Fruit fly (Drosophila melanogaster): ENCODE results near the gene Vtld.

Gene Vtld

dm6 chr3L:19794203-19794802 is 34.1 kb downstream of the Vtld start (continued):
- TF ChIP-seq ato (GFP tag; IDR thresholded peaks at IDR 0.05; ENCODE audit: partially characterized antibody) = peak; percentile 44; the same call in 1 of the 2 replicates
- peak; percentile 81 for TF ChIP-seq D19A (tag; optimal IDR thresholded peaks at IDR 0.05)
- peak; percentile 36 for TF ChIP-seq CG8290 (GFP tag; optimal IDR thresholded peaks at IDR 0.05)
- peak; percentile 34 to 88 for TF ChIP-seq CG8290 (tag; optimal IDR thresholded peaks at IDR 0.05)
- peak; percentile 94 for TF ChIP-seq Sox100B (GFP tag; optimal IDR thresholded peaks at IDR 0.05)
- TF ChIP-seq gce (GFP tag; IDR thresholded peaks at IDR 0.05) = 0 out of 3 replicates have a peak, but pooled peaks have one; percentile 11
- TF ChIP-seq z (GFP tag; IDR thresholded peaks at IDR 0.05) = 0 out of 3 replicates have a peak, but pooled peaks have one; percentile 19
- no peak for TF ChIP-seq CTCF (GFP tag; optimal IDR thresholded peaks at IDR 0.05)
- peak; percentile 71 for TF ChIP-seq tap (tag; optimal IDR thresholded peaks at IDR 0.05)
- TF ChIP-seq NfI (GFP tag; optimal IDR thresholded peaks at IDR 0.05) = peak; percentile 87
- TF ChIP-seq CG18599 (GFP tag; optimal IDR thresholded peaks at IDR 0.05) = peak; percentile 91
- TF ChIP-seq CG12071 (GFP tag; optimal IDR thresholded peaks at IDR 0.05) = peak; percentile 70
- no peak for TF ChIP-seq pzg (GFP tag; optimal IDR thresholded peaks at IDR 0.05)
- no peak for TF ChIP-seq dati (GFP tag; IDR thresholded peaks at IDR 0.05)
- TF ChIP-seq CG3065 (GFP tag; optimal IDR thresholded peaks at IDR 0.05) = peak; percentile 51
- TF ChIP-seq disco-r (GFP tag; optimal IDR thresholded peaks at IDR 0.05) = peak; percentile 58
- no peak for TF ChIP-seq CG4617 (GFP tag; optimal IDR thresholded peaks at IDR 0.05; ENCODE audit: borderline replicate concordance)
- no peak for TF ChIP-seq CG8765 (GFP tag; IDR thresholded peaks at IDR 0.05)
- TF ChIP-seq Rfx (GFP tag; IDR thresholded peaks at IDR 0.05) = peak; percentile 89
- TF ChIP-seq Stat92E (GFP tag; optimal IDR thresholded peaks at IDR 0.05) = peak in 1 of 3 experiments; percentile 2
- peak; percentile 82 for TF ChIP-seq az2 (GFP tag; optimal IDR thresholded peaks at IDR 0.05)
- TF ChIP-seq pho (GFP tag; optimal IDR thresholded peaks at IDR 0.05) = peak; percentile 81
- peak; percentile 83 for TF ChIP-seq mam (GFP tag; optimal IDR thresholded peaks at IDR 0.05)
- TF ChIP-seq btn (GFP tag; optimal IDR thresholded peaks at IDR 0.05) = peak; percentile 75
- peak; percentile 66 for TF ChIP-seq dmrt11E (tag; optimal IDR thresholded peaks at IDR 0.05)
- peak; percentile 91 for TF ChIP-seq CG31441 (GFP tag; IDR thresholded peaks at IDR 0.05)
- peak; percentile 90 for TF ChIP-seq CG2120 (GFP tag; optimal IDR thresholded peaks at IDR 0.05)
- peak; percentile 52 for TF ChIP-seq CG2116 (GFP tag; optimal IDR thresholded peaks at IDR 0.05)
- peak; percentile 88 for TF ChIP-seq CG12391 (tag; optimal IDR thresholded peaks at IDR 0.05)
- peak; percentile 85 for TF ChIP-seq Asciz (GFP tag; optimal IDR thresholded peaks at IDR 0.05)
- TF ChIP-seq sd (tag; optimal IDR thresholded peaks at IDR 0.05) = no peak
- no peak for TF ChIP-seq NC2α (GFP tag; optimal IDR thresholded peaks at IDR 0.05)
- TF ChIP-seq CG13775 (GFP tag; optimal IDR thresholded peaks at IDR 0.05) = peak; percentile 87
- peak; percentile 90 for TF ChIP-seq Oli (tag; optimal IDR thresholded peaks at IDR 0.05)
- TF ChIP-seq zfh1 (GFP tag; IDR thresholded peaks at IDR 0.05) = peak; percentile 74
- TF ChIP-seq Lhr (GFP tag; optimal IDR thresholded peaks at IDR 0.05) = peak; percentile 57
- TF ChIP-seq pan (optimal IDR thresholded peaks at IDR 0.05) = no peak
- peak in 1 of 2 experiments; percentile 65 for TF ChIP-seq pan (GFP tag; optimal IDR thresholded peaks at IDR 0.05 in 1 of 2, IDR thresholded peaks at IDR 0.05 in 1 of 2)
- TF ChIP-seq chm (GFP tag; IDR thresholded peaks at IDR 0.05) = peak; percentile 51; the same call in 1 of the 2 replicates
- TF ChIP-seq corto (GFP tag; optimal IDR thresholded peaks at IDR 0.05) = peak; percentile 77
- no peak for TF ChIP-seq pita (GFP tag; optimal IDR thresholded peaks at IDR 0.05)
- peak; percentile 41 for TF ChIP-seq CG30020 (tag; optimal IDR thresholded peaks at IDR 0.05)

Data from whole organism, embryonic.